Worm (Caenorhabditis elegans): Measurements from ENCODE around the gene ins-34.

The ins-34 gene

DNA sequence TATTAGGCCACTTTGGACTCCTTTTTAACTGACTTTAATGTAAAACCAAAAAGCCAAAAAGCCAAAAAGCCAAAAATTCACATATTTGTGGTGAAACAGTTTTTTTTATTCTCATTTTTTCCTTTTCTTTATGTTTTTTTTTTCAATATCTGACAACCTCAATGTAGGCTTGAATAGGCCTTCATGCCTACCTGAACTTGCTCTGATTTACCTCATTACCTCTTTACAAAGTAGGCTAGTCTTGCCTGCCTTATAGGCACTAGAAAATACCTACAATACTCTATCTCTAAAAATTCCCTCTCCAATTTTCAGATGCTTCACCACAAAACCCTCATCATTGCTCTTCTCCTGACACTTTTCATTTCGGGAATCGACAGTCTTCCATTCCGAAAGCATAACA is at the start of gene ins-34:
Gene ins-34, plus strand, starts transcription at position 301 of the 400 bp plus-strand sequence.
- TF ChIP-seq dao-5 (tag; optimal IDR thresholded peaks at IDR 0.05) (no peak), W03F9.2 (tag; optimal IDR thresholded peaks at IDR 0.05) (no peak), him-1 (tag; optimal IDR thresholded peaks at IDR 0.05) (no peak)

DNA sequence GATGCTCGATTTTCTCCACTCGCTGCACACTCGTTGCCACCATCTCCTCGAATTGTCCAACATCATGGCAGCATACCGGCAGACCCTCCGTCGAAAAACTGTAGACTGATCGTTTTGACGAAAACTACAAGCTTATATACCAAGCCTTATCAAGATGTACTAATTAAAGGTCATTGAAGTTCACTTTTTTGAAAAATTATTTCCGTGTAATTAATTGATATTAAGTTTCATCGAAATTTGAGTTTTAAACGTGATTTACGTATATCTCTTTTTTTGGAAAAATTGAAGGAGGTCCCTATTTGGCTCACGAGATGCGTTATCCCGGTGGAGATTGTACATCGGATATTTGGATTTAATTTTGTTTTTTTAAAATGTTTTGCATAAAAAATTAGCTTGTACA is 45.8 kb upstream of the ins-34 start, which contains the start of gene Y37A1B.4:
Gene Y37A1B.4, minus strand, starts transcription at position 101 of the 400 bp plus-strand sequence.
- no peak for TF ChIP-seq W03F9.2 (tag; optimal IDR thresholded peaks at IDR 0.05)
- TF ChIP-seq dao-5 (tag; optimal IDR thresholded peaks at IDR 0.05) = no peak
- TF ChIP-seq him-1 (tag; optimal IDR thresholded peaks at IDR 0.05) = no peak

DNA sequence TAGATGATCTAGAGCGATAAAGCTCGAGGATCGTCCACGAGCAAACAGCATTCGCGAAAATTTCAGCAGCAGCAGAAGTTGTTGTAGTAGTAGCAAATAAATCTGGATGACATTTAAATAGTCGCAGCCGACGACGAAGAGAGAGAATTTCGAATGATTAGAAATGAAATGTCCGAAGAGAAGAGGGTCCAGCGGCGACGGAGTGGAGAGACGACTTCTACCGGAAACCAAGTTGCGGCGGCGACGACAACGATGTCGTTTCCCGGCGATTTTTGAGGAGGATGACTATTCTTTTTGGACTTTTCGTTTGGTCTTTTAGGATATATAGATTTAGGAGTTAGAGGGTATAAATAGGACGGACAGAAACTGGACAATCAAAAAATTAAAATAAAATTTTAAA is 40.0 kb upstream of the ins-34 start:
- TF ChIP-seq him-1 (tag; optimal IDR thresholded peaks at IDR 0.05) (no peak), W03F9.2 (tag; optimal IDR thresholded peaks at IDR 0.05) (no peak), dao-5 (tag; optimal IDR thresholded peaks at IDR 0.05) (no peak)

DNA sequence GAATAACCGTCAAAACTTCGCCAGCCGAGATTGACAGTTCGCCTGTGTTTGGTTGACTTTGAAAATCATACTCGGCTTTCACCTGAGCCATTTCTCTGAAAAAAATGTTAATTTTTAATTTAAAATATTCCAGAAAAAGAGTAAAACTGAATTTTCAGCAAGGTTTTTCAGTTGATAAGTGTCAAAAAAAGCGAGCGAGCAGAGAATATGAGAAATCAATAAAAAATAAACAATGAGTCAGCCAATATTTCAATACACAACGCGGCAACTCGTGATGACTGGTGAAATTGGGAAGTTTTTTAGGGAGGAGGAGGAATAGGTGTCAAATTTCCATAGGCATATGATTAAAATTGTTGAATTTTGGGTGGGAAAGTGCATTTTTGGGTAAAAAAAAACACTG is 36.6 kb upstream of the ins-34 start, which contains the start of gene lst-4:
Gene lst-4, minus strand, starts transcription at position 101 of the 400 bp plus-strand sequence.
- TF ChIP-seq him-1 (tag; optimal IDR thresholded peaks at IDR 0.05) = no peak
- no peak for TF ChIP-seq W03F9.2 (tag; optimal IDR thresholded peaks at IDR 0.05)
- no peak for TF ChIP-seq dao-5 (tag; optimal IDR thresholded peaks at IDR 0.05)

DNA sequence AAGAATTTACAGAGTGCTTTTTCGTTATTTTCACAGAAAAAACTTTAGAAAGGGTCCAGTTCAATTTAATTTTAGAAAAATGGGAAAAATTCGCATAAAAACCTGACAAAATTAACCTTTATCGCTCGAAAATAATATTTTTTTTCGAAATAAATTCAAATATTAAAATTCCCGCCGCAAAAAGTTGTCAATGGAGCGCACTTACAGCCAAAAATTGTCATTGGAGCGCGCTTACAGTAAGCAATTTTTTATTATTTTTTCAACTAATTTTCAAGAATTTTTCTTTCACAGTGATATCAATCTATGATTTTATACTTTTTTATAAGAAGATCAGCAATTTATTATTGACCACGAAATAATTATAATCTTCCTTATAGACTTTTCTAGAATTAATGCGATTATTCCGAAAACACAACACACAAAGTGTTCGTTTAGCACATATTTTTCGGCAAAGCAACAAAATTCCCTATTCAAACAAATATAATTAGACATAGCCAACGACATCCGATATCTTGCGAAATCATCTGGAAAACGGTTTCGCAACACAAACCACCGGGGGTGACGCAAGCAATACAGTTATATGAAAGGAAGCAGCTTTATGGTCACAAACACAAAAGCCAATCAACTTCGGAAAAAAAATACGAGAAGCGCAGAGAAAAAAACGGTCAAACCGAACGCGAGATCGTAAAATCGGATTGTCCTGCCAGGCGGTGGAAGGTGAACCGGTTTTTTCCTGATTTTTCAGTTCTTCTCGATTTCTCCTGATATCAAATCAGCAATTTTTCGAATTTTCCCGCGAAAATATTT is 36.0 kb upstream of the ins-34 start:
- TF ChIP-seq him-1 (tag; optimal IDR thresholded peaks at IDR 0.05) (no peak), W03F9.2 (tag; optimal IDR thresholded peaks at IDR 0.05) (peak; percentile 44)

DNA sequence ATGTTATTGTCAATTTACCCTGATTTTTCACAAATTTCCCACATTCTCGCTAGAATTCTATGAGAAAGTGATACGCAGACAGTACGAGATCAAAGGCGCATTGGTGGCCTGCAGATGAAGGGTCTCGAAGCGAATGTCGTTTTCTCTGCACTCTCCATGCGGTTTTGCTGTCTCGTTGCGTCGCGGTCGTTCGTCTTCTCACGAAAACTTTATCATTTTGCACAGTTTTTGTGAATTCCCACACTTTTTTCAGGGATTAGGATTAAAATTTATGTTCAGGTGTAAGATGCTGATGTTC is 35.4 kb upstream of the ins-34 start:
- TF ChIP-seq dao-5 (tag; optimal IDR thresholded peaks at IDR 0.05) = no peak
- TF ChIP-seq W03F9.2 (tag; optimal IDR thresholded peaks at IDR 0.05) = peak; percentile 36

DNA sequence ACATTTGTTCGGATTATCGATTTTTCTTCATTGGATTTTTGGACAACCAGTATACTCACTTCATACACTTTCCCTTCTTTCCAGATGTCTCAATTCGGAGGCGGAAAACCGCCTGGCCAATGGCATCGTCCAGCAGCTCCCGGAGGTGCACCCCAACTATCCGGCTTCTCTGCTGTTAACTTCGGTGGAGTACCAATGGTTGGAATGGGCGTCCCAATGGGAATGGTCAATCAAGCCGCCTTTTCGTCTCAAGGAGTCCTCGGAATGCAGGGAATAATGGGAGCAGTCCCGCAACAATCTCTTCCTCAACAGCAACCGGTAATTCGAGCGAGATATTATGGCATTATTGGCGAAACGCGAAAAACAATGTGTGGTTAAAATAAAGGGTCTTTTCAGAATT is 34.9 kb upstream of the ins-34 start, which contains the start of gene ccar-1:
Gene ccar-1, plus strand, starts transcription at position 83 of the 400 bp plus-strand sequence.
- TF ChIP-seq him-1 (tag; optimal IDR thresholded peaks at IDR 0.05) (no peak), W03F9.2 (tag; optimal IDR thresholded peaks at IDR 0.05) (no peak), dao-5 (tag; optimal IDR thresholded peaks at IDR 0.05) (no peak)

DNA sequence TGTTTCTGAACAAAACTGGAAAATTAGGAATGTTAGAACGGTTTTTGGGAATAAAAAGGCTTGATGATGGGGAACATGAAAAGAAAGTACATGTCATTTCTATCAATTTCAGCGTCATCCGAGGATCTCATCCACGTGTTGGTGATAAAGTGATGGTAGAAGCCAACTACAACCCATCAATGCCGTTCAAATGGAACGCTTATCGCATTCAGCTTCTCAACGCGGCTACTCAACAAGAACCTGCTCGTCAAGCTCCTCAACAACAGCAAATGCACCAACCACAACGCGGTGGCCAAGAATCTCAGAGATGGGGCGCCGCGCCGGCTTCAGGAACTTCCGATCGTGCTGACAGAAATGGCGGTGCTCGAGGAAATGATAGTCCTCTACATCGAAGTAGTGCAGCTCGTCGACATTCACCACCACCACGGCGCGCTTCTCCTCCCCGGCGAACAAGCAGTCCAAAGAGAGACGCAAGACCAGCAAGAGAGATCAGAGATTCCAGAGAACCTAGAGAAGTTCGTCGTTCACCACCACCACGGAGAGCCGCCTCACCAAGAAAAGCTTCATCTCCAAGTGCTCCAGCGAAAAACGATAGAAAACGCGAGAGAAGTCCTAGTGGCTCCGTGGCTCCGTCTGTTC is 34.2 kb upstream of the ins-34 start:
- TF ChIP-seq dao-5 (tag; optimal IDR thresholded peaks at IDR 0.05) = no peak
- no peak for TF ChIP-seq W03F9.2 (tag; optimal IDR thresholded peaks at IDR 0.05)
- no peak for TF ChIP-seq him-1 (tag; optimal IDR thresholded peaks at IDR 0.05)

DNA sequence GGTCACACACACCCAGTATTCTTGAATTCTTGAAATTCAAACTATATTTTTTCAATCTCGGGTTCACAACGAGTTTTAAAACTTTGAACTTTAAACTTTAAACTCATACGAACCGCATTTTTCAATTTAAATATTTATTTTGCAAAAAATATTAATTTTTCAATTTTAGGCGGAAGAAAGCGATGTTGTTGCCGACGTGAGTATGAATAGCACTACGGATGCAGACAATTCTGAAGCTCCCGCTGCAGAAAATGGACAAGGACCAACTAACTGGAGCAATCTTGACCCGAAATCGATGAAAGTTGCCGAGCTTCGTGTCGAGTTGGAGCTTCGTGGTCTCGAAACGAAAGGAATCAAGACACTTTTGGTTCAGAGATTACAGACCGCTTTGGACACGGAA is 31.9 kb upstream of the ins-34 start:
- TF ChIP-seq W03F9.2 (tag; optimal IDR thresholded peaks at IDR 0.05) (no peak), him-1 (tag; optimal IDR thresholded peaks at IDR 0.05) (no peak), dao-5 (tag; optimal IDR thresholded peaks at IDR 0.05) (no peak)

DNA sequence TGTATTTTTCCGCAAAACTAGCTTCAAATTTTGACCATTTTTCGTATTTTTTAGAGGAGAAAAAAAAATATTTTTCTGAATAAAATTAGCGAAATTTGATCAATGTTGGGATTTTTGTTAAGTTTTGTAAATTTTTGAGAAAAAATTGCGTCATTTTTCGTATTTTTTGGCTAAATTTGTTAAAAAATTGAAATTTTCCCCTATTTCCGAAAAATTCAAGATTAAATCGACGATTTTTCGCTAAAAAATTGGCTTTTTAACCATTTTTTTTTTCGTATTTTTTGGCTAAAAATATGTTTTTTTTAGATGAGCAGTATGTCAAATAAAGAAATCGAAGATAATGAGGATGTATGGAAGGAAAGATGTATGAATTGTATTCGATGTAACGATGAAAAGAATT is 29.2 kb upstream of the ins-34 start, which contains the start of gene cfp-1:
Gene cfp-1, plus strand, starts transcription at position 301 of the 400 bp plus-strand sequence.
- TF ChIP-seq dao-5 (tag; optimal IDR thresholded peaks at IDR 0.05) (no peak), W03F9.2 (tag; optimal IDR thresholded peaks at IDR 0.05) (no peak), him-1 (tag; optimal IDR thresholded peaks at IDR 0.05) (no peak)

DNA sequence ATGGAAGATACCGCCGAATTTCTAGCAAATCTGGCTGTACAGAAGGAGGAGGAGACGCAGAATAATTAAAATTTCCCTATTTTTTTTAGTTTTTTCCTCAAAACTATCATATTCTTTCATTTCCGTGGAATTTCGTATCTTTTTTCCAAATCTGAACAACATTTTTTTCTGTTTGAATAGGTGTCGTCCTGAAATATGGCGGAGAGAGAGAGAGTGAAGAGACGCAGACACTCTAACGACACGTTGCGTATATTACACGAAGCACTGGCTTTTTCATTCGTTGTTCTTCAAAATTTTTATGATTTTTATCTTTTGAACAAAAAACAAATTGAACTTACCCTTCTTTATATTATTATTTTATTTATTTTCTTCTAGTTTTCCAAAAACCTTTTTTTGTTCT is 23.4 kb upstream of the ins-34 start:
- TF ChIP-seq him-1 (tag; optimal IDR thresholded peaks at IDR 0.05) (no peak), W03F9.2 (tag; optimal IDR thresholded peaks at IDR 0.05) (no peak), dao-5 (tag; optimal IDR thresholded peaks at IDR 0.05) (no peak)

DNA sequence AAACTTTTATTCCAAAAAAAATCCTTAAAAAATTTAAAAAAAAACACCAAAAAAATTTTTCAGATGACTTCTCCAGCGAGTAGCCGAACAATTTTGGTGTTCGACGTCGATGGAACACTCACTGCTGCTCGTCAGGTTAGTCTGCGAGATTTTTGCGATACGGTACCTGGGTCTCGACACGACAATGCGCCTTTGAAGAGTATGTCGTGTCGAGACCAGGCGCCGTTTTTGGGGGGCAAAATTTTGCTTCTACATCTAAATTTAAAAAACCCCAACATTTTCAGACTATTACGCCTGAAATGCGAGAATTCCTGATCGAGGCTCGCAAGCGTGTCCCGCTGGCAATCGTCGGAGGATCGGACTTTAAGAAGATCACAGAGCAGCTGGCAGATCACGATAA is 22.9 kb upstream of the ins-34 start, which contains the start of gene F52B11.2:
Gene F52B11.2, plus strand, starts transcription at position 64 of the 400 bp plus-strand sequence.
- TF ChIP-seq him-1 (tag; optimal IDR thresholded peaks at IDR 0.05) (no peak), dao-5 (tag; optimal IDR thresholded peaks at IDR 0.05) (no peak), W03F9.2 (tag; optimal IDR thresholded peaks at IDR 0.05) (no peak)

DNA sequence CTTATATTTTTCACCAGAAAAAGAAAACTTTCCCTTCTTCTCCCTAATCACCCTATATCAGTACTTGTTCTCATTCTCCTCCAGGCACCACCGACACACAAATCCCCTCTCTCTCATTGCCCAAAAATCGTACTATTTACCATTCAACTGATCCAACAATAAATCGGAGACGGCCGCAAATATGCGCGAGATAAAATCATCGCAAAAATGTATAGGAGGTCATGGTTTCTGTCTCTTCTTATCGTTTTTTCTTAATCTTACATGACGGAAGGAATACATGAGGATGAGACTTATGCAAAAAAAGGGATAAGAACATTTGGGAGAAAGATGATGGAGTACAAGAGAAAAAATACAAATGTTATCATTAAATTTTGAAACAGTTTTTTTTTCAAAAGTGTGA is 20.0 kb upstream of the ins-34 start:
- TF ChIP-seq him-1 (tag; optimal IDR thresholded peaks at IDR 0.05) (no peak), W03F9.2 (tag; optimal IDR thresholded peaks at IDR 0.05) (no peak), dao-5 (tag; optimal IDR thresholded peaks at IDR 0.05) (no peak)

DNA sequence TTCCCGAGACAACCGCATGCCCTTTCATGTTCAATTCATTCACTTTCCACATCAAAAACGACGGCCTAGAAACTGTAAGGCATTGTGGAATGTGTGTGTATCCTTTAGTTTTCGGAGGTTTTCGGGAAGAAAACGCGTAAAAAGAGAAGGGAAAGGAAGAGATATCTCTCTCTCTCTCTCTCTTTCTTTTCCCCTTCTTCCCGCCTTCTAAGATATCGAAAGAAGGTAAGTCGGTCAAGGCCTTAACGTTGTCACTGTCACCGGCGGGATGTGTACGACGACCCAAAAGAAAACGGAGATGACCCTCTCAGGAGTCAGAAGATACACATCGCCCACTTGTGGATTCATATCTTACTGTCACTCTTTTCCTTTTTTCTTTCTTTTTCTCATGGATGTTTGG is 16.6 kb upstream of the ins-34 start:
- TF ChIP-seq W03F9.2 (tag; optimal IDR thresholded peaks at IDR 0.05) = no peak
- no peak for TF ChIP-seq dao-5 (tag; optimal IDR thresholded peaks at IDR 0.05)
- TF ChIP-seq him-1 (tag; optimal IDR thresholded peaks at IDR 0.05) = no peak
